Worm (Caenorhabditis elegans): ENCODE results near the gene cpar-1.

The cpar-1 gene

DNA sequence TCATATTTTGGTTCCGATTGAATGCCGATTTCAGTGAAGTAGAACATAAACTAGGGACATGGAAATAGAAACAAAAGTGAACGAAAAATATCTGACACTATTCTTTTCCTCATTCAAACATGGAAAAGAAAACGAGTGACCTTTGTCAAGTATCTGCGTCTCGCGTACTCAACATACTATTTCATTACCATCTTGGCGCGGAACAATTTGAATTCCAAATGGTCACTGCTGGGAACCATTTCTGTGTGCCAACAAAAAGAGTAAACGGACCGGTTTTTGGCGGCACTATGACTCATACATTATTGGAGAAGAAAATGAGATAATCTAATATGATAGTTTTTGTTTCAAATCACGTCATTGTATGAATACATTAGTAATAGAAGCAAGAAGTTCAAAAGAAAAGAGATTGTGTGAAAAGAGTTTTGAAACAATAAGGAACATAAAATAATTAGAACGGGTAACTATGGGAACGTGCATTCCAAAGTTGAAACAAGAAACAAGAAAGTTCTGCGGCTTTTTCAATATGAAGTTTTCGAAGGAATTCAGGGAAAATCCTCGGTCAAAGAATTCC lies 48.7 kb downstream of the cpar-1 start:
- TF ChIP-seq fos-1 (tag; optimal IDR thresholded peaks at IDR 0.05) (peak; percentile 48), nhr-129 (tag; optimal IDR thresholded peaks at IDR 0.05) (peak; percentile 29), nhr-21 (tag; optimal IDR thresholded peaks at IDR 0.05) (no peak), C34F6.9 (tag; optimal IDR thresholded peaks at IDR 0.05) (peak; percentile 13)

- TF ChIP-seq F13H6.1 (tag; optimal IDR thresholded peaks at IDR 0.05) (peak; percentile 7), unc-39 (tag; optimal IDR thresholded peaks at IDR 0.05) (no peak), nhr-6 (tag; optimal IDR thresholded peaks at IDR 0.05) (no peak), sma-9 (GFP tag; optimal IDR thresholded peaks at IDR 0.05) (peak; percentile 3), sma-9 (tag; optimal IDR thresholded peaks at IDR 0.05) (no peak), C34F6.9 (tag; optimal IDR thresholded peaks at IDR 0.05) (peak; percentile 46), fos-1 (tag; optimal IDR thresholded peaks at IDR 0.05) (no peak), unc-55 (GFP tag; optimal IDR thresholded peaks at IDR 0.05) (peak; percentile 61), ztf-11 (tag; optimal IDR thresholded peaks at IDR 0.05) (no peak), lin-39 (tag; optimal IDR thresholded peaks at IDR 0.05) (no peak), sem-4 (tag; optimal IDR thresholded peaks at IDR 0.05) (no peak), ztf-1 (GFP tag; conservative IDR thresholded peaks at IDR 0.05) (no peak), lsy-2 (tag; optimal IDR thresholded peaks at IDR 0.05) (peak in 1 of 2 experiments; percentile 56), dmd-4 (tag; optimal IDR thresholded peaks at IDR 0.05) (no peak), alr-1 (tag; optimal IDR thresholded peaks at IDR 0.05) (no peak), nhr-25 (tag; optimal IDR thresholded peaks at IDR 0.05) (no peak), unc-62 (GFP tag; optimal IDR thresholded peaks at IDR 0.05) (no peak), lin-11 (tag; optimal IDR thresholded peaks at IDR 0.05) (peak; percentile 27), nhr-129 (tag; optimal IDR thresholded peaks at IDR 0.05) (peak; percentile 63), nhr-77 (tag; optimal IDR thresholded peaks at IDR 0.05) (no peak), egl-27 (tag; optimal IDR thresholded peaks at IDR 0.05) (no peak), zag-1 (tag; optimal IDR thresholded peaks at IDR 0.05) (peak; percentile 16)
Measured at ce11 chrIII:9483716-9484115, 49.9 kb downstream of the cpar-1 start.

All from whole organism, L2 larva.